Worm (Caenorhabditis elegans) whole organism, young adult: Measurements from ENCODE around the gene str-6.
"Not testable (repeated sequence)": the region's sequence is repeated elsewhere in the genome, so short reads cannot be mapped to it uniquely, and the experiment has no call there.

Experiments used
- B0261.1 ChIP-seq: sonication (generic microtip); optimal IDR thresholded peaks from 2 replicates; lab custom pipeline; 2016; ENCODE audit warnings: mild to moderate bottlenecking, missing genetic modification characterization, moderate library complexity, missing compliant biosample characterization
- F10E7.11 ChIP-seq: sonication (generic microtip); optimal IDR thresholded peaks from 2 replicates; lab custom pipeline; 2017; ENCODE audit warnings: mild to moderate bottlenecking, missing genetic modification characterization, moderate library complexity, missing compliant biosample characterization
- F23B12.7 ChIP-seq: sonication (generic microtip); optimal IDR thresholded peaks from 2 replicates; lab custom pipeline; 2017; ENCODE audit warnings: missing genetic modification characterization, mild to moderate bottlenecking, missing compliant biosample characterization, antibody characterized with exemption, moderate library complexity; ENCODE audit not compliant: insufficient read depth
- F55B11.4 ChIP-seq: sonication (generic microtip); optimal IDR thresholded peaks from 2 replicates; lab custom pipeline; 2016; ENCODE audit warnings: missing compliant biosample characterization, missing genetic modification characterization, borderline replicate concordance; ENCODE audit not compliant: insufficient read depth
- atf-7 ChIP-seq: sonication (generic microtip); optimal IDR thresholded peaks from 2 replicates; lab custom pipeline; 2017; ENCODE audit warnings: mild to moderate bottlenecking, missing genetic modification characterization, missing compliant biosample characterization
- him-1 ChIP-seq: sonication (generic microtip); optimal IDR thresholded peaks from 2 replicates; lab custom pipeline; 2016; ENCODE audit warnings: missing genotype, missing genetic modification reagents, missing genetic modification characterization, missing compliant biosample characterization
- lin-26 ChIP-seq: fragments of 200-800 bp; sonication (Bioruptor generic); IDR thresholded peaks from 2 replicates; pipeline ENCODE4 v1.3.6; 2022; ENCODE audit warnings: missing genetic modification reagents, missing genetic modification characterization, missing compliant biosample characterization
- lsy-27 ChIP-seq: sonication (generic microtip); optimal IDR thresholded peaks from 2 replicates; lab custom pipeline; 2017; ENCODE audit warnings: missing genetic modification characterization, mild to moderate bottlenecking, missing compliant biosample characterization, antibody characterized with exemption, missing genotype, borderline replicate concordance; ENCODE audit not compliant: insufficient read depth
- somi-1 ChIP-seq: fragments of 200-800 bp; sonication (Bioruptor generic); optimal IDR thresholded peaks from 2 replicates; lab custom pipeline; 2018; ENCODE audit warnings: mild to moderate bottlenecking, missing genetic modification characterization, missing compliant biosample characterization
- unc-130 ChIP-seq: sonication (generic microtip); optimal IDR thresholded peaks from 2 replicates; lab custom pipeline; 2016; ENCODE audit warnings: missing genetic modification reagents, missing genetic modification characterization, missing compliant biosample characterization
- zfh-2 ChIP-seq: fragments of 200-800 bp; sonication (Bioruptor generic); conservative IDR thresholded peaks from 2 replicates; pipeline ENCODE4 v1.3.6; 2022; ENCODE audit warnings: missing genetic modification reagents, missing genetic modification characterization, missing compliant biosample characterization

ce11 chrV:15748343-15748742 is 1.7 kb downstream of the str-6 start, which contains the start of gene T23D5.8:
- not testable (repeated sequence) for TF ChIP-seq F23B12.7 (tag; lab: Kevin White, UChicago); zfh-2 (GFP tag; lab: Robert Waterston, UW); unc-130 (GFP tag; lab: Kevin White, UChicago); lsy-27; somi-1 (GFP tag; lab: Kevin White, UChicago); atf-7 (tag; lab: Kevin White, UChicago); F10E7.11 (tag; lab: Kevin White, UChicago); him-1 (tag; lab: Kevin White, UChicago); F55B11.4 (tag; lab: Kevin White, UChicago); B0261.1 (tag; lab: Kevin White, UChicago); lin-26
